Worm (Caenorhabditis elegans): ENCODE results near the gene Y45F10B.9.

DNA sequence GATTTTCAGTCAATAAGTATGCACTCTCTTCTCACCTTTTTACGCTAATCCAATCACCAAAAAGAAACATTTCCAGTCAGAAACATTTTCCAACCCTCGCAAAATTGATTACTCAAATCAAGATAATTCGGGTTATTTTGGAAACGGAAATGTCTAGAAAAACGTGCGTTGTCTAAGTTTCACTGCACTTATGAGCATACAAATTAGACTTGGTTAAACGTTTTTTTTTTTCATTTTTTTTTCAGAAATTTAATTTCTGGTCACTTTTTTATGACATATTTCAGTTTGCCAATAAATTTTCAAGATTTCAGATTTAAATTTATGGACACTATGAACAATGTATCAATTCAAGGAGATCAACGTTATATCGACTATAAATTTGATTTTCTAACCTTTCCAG, 14.8 kb downstream of the Y45F10B.9 start, which contains the start of gene sru-12:
- TF ChIP-seq nhr-6 (tag; optimal IDR thresholded peaks at IDR 0.05) (no peak), ztf-4 (tag; optimal IDR thresholded peaks at IDR 0.05) (no peak), egl-27 (tag; optimal IDR thresholded peaks at IDR 0.05) (no peak), unc-39 (tag; optimal IDR thresholded peaks at IDR 0.05) (no peak), ceh-82 (tag; optimal IDR thresholded peaks at IDR 0.05) (no peak)
